Worm (Caenorhabditis elegans) whole organism, young adult: Measurements from ENCODE around the gene nlp-71.

Source experiments
- F10E7.11 ChIP-seq: sonication (generic microtip); optimal IDR thresholded peaks from 2 replicates; lab custom pipeline; 2017; ENCODE audit warnings: mild to moderate bottlenecking, missing genetic modification characterization, moderate library complexity, missing compliant biosample characterization
- F33H1.4 ChIP-seq: fragments of 200-800 bp; sonication (Bioruptor generic); IDR thresholded peaks from 2 replicates; pipeline ENCODE4 v1.3.6; 2022; ENCODE audit warnings: missing genetic modification reagents, missing genetic modification characterization, missing compliant biosample characterization
- F37B4.10 ChIP-seq: fragments of 200-800 bp; sonication (Bioruptor generic); IDR thresholded peaks from 2 replicates; pipeline ENCODE4 v1.3.6; 2022; ENCODE audit warnings: missing genetic modification characterization, missing compliant biosample characterization
- T07F8.4 ChIP-seq: sonication (generic microtip); optimal IDR thresholded peaks from 2 replicates; lab custom pipeline; 2016; ENCODE audit warnings: mild to moderate bottlenecking, missing genetic modification characterization, moderate library complexity, missing compliant biosample characterization
- Y56A3A.18 ChIP-seq: fragments of 200-800 bp; sonication (Bioruptor generic); IDR thresholded peaks from 2 replicates; pipeline ENCODE4 v1.3.6; 2022; ENCODE audit warnings: missing genetic modification reagents, missing genetic modification characterization, missing compliant biosample characterization
- Y79H2A.3 ChIP-seq: fragments of 200-800 bp; sonication (Bioruptor generic); conservative IDR thresholded peaks from 2 replicates; pipeline ENCODE4 v1.3.6; 2022; ENCODE audit warnings: missing genetic modification reagents, missing genetic modification characterization, missing compliant biosample characterization
- Y95B8A.8 ChIP-seq: fragments of 200-800 bp; sonication (Bioruptor generic); IDR thresholded peaks from 2 replicates; pipeline ENCODE4 v1.3.6; 2022; ENCODE audit warnings: missing genetic modification reagents, missing genetic modification characterization, missing compliant biosample characterization
- ZK185.1 ChIP-seq: sonication (generic microtip); optimal IDR thresholded peaks from 2 replicates; lab custom pipeline; 2016; ENCODE audit warnings: mild to moderate bottlenecking, missing genetic modification characterization, missing compliant biosample characterization; ENCODE audit not compliant: poor library complexity, severe bottlenecking
- aptf-2 ChIP-seq: fragments of 200-800 bp; sonication (Bioruptor generic); conservative IDR thresholded peaks from 2 replicates; pipeline ENCODE4 v1.3.6; 2022; ENCODE audit warnings: missing genetic modification reagents, missing genetic modification characterization, missing compliant biosample characterization
- aptf-3 ChIP-seq: fragments of 200-800 bp; sonication (Bioruptor generic); IDR thresholded peaks from 2 replicates; pipeline ENCODE4 v1.3.6; 2022; ENCODE audit warnings: missing genetic modification characterization, missing compliant biosample characterization
- ccch-3 ChIP-seq: fragments of 200-800 bp; sonication (Bioruptor generic); optimal IDR thresholded peaks from 2 replicates; lab custom pipeline; 2018; ENCODE audit warnings: mild to moderate bottlenecking, missing genetic modification characterization, missing compliant biosample characterization
- ceh-27 ChIP-seq: fragments of 200-800 bp; sonication (Bioruptor generic); optimal IDR thresholded peaks from 2 replicates; lab custom pipeline; 2018; ENCODE audit warnings: mild to moderate bottlenecking, missing genetic modification characterization, moderate library complexity, missing compliant biosample characterization
- ceh-91 ChIP-seq: fragments of 200-800 bp; sonication (Bioruptor generic); IDR thresholded peaks from 2 replicates; pipeline ENCODE4 v1.3.6; 2022; ENCODE audit warnings: missing genetic modification reagents, missing genetic modification characterization, missing compliant biosample characterization
- dpff-1 ChIP-seq: sonication (generic microtip); optimal IDR thresholded peaks from 2 replicates; lab custom pipeline; 2017; ENCODE audit warnings: mild to moderate bottlenecking, missing genetic modification characterization, missing compliant biosample characterization
- egl-18 ChIP-seq: fragments of 200-800 bp; sonication (Bioruptor generic); IDR thresholded peaks from 2 replicates; pipeline ENCODE4 v1.3.6; 2022; ENCODE audit warnings: missing genetic modification reagents, missing genetic modification characterization, missing compliant biosample characterization
- gei-17 ChIP-seq: fragments of 200-800 bp; sonication (Bioruptor generic); optimal IDR thresholded peaks from 2 replicates; lab custom pipeline; 2018; ENCODE audit warnings: mild to moderate bottlenecking, missing genetic modification characterization, missing compliant biosample characterization
- hlh-26 ChIP-seq: fragments of 200-800 bp; sonication (Bioruptor generic); conservative IDR thresholded peaks from 2 replicates; pipeline ENCODE4 v1.3.6; 2022; ENCODE audit warnings: missing genetic modification reagents, missing genetic modification characterization, missing compliant biosample characterization
- hsf-1 ChIP-seq: fragments of 200-800 bp; sonication (Bioruptor generic); IDR thresholded peaks from 2 replicates; pipeline ENCODE4 v1.3.6; 2022; ENCODE audit warnings: missing genetic modification reagents, missing genetic modification characterization, missing compliant biosample characterization
- lag-1 ChIP-seq: fragments of 200-800 bp; sonication (Bioruptor generic); IDR thresholded peaks from 2 replicates; pipeline ENCODE4 v1.3.6; 2022; ENCODE audit warnings: missing genetic modification reagents, missing genetic modification characterization, missing compliant biosample characterization
- lsl-1 ChIP-seq: fragments of 200-800 bp; sonication (Bioruptor generic); optimal IDR thresholded peaks from 2 replicates; lab custom pipeline; 2018; ENCODE audit warnings: mild to moderate bottlenecking, missing genetic modification characterization, moderate library complexity, missing compliant biosample characterization
- madf-10 ChIP-seq: sonication (generic microtip); optimal IDR thresholded peaks from 2 replicates; lab custom pipeline; 2016; ENCODE audit warnings: mild to moderate bottlenecking, missing genetic modification characterization, missing compliant biosample characterization
- mcd-1 ChIP-seq: fragments of 200-800 bp; sonication (Bioruptor generic); IDR thresholded peaks from 2 replicates; pipeline ENCODE4 v1.3.6; 2022; ENCODE audit warnings: missing genetic modification reagents, missing genetic modification characterization, missing compliant biosample characterization
- rec-8 ChIP-seq, 2 experiments: sonication (generic microtip); optimal IDR thresholded peaks; 2 replicates each; lab custom pipeline; 2016; ENCODE audit warnings: mild to moderate bottlenecking in 2 of 2, missing genetic modification characterization in 2 of 2, missing genetic modification reagents in 2 of 2, missing genotype in 2 of 2, missing biosample characterization in 1 of 2, missing compliant biosample characterization in 1 of 2, moderate library complexity in 1 of 2
- repo-1 ChIP-seq: sonication (generic microtip); optimal IDR thresholded peaks from 2 replicates; lab custom pipeline; 2017; ENCODE audit warnings: mild to moderate bottlenecking, missing genetic modification characterization, missing compliant biosample characterization
- snpc-4 ChIP-seq, 5 experiments: fragments of 150-350 bp in 1 of 5; sonication (generic microtip) in 4 of 5; optimal IDR thresholded peaks; 2 replicates each; lab custom pipeline; 2014 to 2018; ENCODE audit warnings: missing genetic modification characterization in 5 of 5, missing biosample characterization in 3 of 5, antibody characterized with exemption in 2 of 5, mild to moderate bottlenecking in 2 of 5, missing compliant biosample characterization in 2 of 5, missing genotype in 2 of 5, moderate library complexity in 2 of 5, missing genetic modification reagents in 1 of 5
- somi-1 ChIP-seq: fragments of 200-800 bp; sonication (Bioruptor generic); optimal IDR thresholded peaks from 2 replicates; lab custom pipeline; 2018; ENCODE audit warnings: mild to moderate bottlenecking, missing genetic modification characterization, missing compliant biosample characterization
- unc-130 ChIP-seq: sonication (generic microtip); optimal IDR thresholded peaks from 2 replicates; lab custom pipeline; 2016; ENCODE audit warnings: missing genetic modification reagents, missing genetic modification characterization, missing compliant biosample characterization
- xnd-1 ChIP-seq: sonication (generic microtip); optimal IDR thresholded peaks from 2 replicates; lab custom pipeline; 2016; ENCODE audit warnings: missing genotype, missing genetic modification reagents, missing genetic modification characterization, missing compliant biosample characterization

The nlp-71 gene

DNA sequence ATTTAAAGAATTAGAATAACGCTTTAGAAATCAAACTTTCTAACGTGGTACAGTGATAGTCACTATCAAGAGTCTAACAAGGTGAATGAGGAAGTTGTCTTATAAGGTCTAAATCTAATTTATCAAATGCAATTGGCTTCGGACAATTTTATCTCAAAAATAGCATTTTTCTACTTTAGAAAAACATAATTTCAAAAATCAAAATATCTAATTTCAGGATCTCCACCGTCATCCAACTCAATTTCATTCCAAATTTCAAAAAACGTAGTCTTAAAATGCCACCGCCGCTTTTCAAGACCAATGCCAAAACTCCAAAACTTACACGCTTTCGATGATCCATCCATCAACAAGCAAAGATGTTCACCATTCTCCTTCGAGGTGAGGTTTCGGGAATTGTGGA is 48.3 kb downstream of the nlp-71 start, which contains the start of gene Y73B6BL.270:
Gene Y73B6BL.270, plus strand, starts transcription at position 301 of the 400 bp plus-strand sequence.
- TF ChIP-seq mcd-1 (GFP tag; lab: Robert Waterston, UW) (no peak), gei-17 (GFP tag; lab: Kevin White, UChicago) (no peak), Y56A3A.18 (GFP tag; lab: Robert Waterston, UW) (no peak), T07F8.4 (tag; lab: Kevin White, UChicago) (no peak), somi-1 (GFP tag; lab: Kevin White, UChicago) (no peak), lsl-1 (GFP tag; lab: Kevin White, UChicago) (no peak), F10E7.11 (tag; lab: Kevin White, UChicago) (no peak), Y79H2A.3 (GFP tag; lab: Robert Waterston, UW) (no peak), xnd-1 (tag; lab: Kevin White, UChicago) (no peak), F37B4.10 (GFP tag; lab: Robert Waterston, UW) (no peak), aptf-3 (GFP tag; lab: Robert Waterston, UW) (no peak), aptf-2 (GFP tag; lab: Robert Waterston, UW) (no peak), unc-130 (no peak), rec-8 (tag; optimal IDR thresholded peaks at IDR 0.05; lab: Kevin White, UChicago) (no peak), ccch-3 (GFP tag; lab: Kevin White, UChicago) (no peak), ZK185.1 (tag; lab: Kevin White, UChicago) (no peak), egl-18 (GFP tag; lab: Robert Waterston, UW) (no peak), lag-1 (GFP tag; lab: Robert Waterston, UW) (no peak), F33H1.4 (GFP tag; lab: Robert Waterston, UW) (no peak), hsf-1 (GFP tag; lab: Robert Waterston, UW) (no peak)

- TF ChIP-seq egl-18 (GFP tag; lab: Robert Waterston, UW) (no peak), dpff-1 (tag; lab: Kevin White, UChicago) (no peak), ceh-27 (GFP tag; lab: Kevin White, UChicago) (no peak)
Measured at ce11 chrIV:6363604-6364003, 49.8 kb downstream of the nlp-71 start.

DNA sequence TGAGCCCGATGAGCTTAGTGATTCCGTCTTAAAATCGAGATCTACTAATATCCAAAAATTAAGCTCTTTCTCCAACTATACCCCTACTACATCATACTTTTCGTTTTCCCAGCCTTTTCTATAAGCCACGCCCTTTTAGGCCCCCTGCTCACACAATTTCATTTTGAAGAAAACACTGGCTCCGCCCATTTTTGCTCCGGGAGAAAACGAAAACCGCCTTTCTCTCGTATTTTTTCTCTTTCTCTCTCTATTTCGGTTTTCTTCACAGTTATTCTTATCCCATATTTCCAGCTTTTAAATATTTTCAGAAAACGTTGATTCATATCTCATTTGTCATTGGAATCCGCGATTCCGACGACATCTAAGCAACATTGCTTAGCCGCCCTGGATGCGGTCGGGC is 51.7 kb downstream of the nlp-71 start, which contains the start of gene Y73B6BL.47:
Gene Y73B6BL.47, plus strand, starts transcription at position 301 of the 400 bp plus-strand sequence.
- TF ChIP-seq snpc-4 (GFP tag; optimal IDR thresholded peaks at IDR 0.05; lab: Kevin White, UChicago): no peak
- no peak for TF ChIP-seq snpc-4 (tag; optimal IDR thresholded peaks at IDR 0.05; lab: Kevin White, UChicago)
- TF ChIP-seq hsf-1 (GFP tag; lab: Robert Waterston, UW): no peak
- no peak for TF ChIP-seq repo-1 (tag; lab: Kevin White, UChicago)
- no peak for TF ChIP-seq hlh-26 (GFP tag; lab: Robert Waterston, UW)
- TF ChIP-seq madf-10 (tag; lab: Kevin White, UChicago): no peak
- no peak for TF ChIP-seq xnd-1 (tag; lab: Kevin White, UChicago)
- TF ChIP-seq Y95B8A.8 (GFP tag; lab: Robert Waterston, UW): no peak
- no peak for TF ChIP-seq ceh-91 (GFP tag; lab: Robert Waterston, UW)
- TF ChIP-seq, all 124 proteins: peak for 0
